Fruit fly (Drosophila melanogaster): ENCODE results near the gene Nha1.

The Nha1 gene

dm6 chr2L:6918517-6919202 is 48.5 kb upstream of the Nha1 start, which contains the start of gene nop5 (continued):
- TF ChIP-seq Dll (GFP tag; IDR thresholded peaks at IDR 0.05; ENCODE audit: partially characterized antibody) = no peak
- TF ChIP-seq CG4854 (GFP tag; optimal IDR thresholded peaks at IDR 0.05) = no peak
- peak; percentile 39 for TF ChIP-seq CG2875 (GFP tag; optimal IDR thresholded peaks at IDR 0.05)
- no peak for TF ChIP-seq Nf-YA (GFP tag; IDR thresholded peaks at IDR 0.05)
- TF ChIP-seq CG16815 (GFP tag; optimal IDR thresholded peaks at IDR 0.05) = peak; percentile 40
- no peak for TF ChIP-seq gsb (GFP tag; IDR thresholded peaks at IDR 0.05)
- peak; percentile 84 for TF ChIP-seq CG4328 (GFP tag; optimal IDR thresholded peaks at IDR 0.05)
- TF ChIP-seq CG34422 (GFP tag; IDR thresholded peaks at IDR 0.05) = peak; percentile 55; the same call in 1 of the 3 replicates
- TF ChIP-seq CG31441 (GFP tag; IDR thresholded peaks at IDR 0.05) = peak; percentile 12; the same call in 1 of the 2 replicates
- peak; percentile 72 for TF ChIP-seq nerfin-1 (tag; optimal IDR thresholded peaks at IDR 0.05)
- peak; percentile 35 for TF ChIP-seq CG2120 (GFP tag; optimal IDR thresholded peaks at IDR 0.05)
- no peak for TF ChIP-seq grn (GFP tag; optimal IDR thresholded peaks at IDR 0.05)
- no peak for TF ChIP-seq scrt (GFP tag; optimal IDR thresholded peaks at IDR 0.05)
- TF ChIP-seq CG10366 (GFP tag; IDR thresholded peaks at IDR 0.05) = no peak
- TF ChIP-seq CG7271 (tag; optimal IDR thresholded peaks at IDR 0.05) = no peak
- TF ChIP-seq al (GFP tag; IDR thresholded peaks at IDR 0.05) = 0 out of 2 replicates have a peak, but pooled peaks have one; percentile 8
- TF ChIP-seq Bgb (GFP tag; IDR thresholded peaks at IDR 0.05; ENCODE audit: partially characterized antibody) = no peak
- no peak for TF ChIP-seq eve (GFP tag; optimal IDR thresholded peaks at IDR 0.05)
- no peak for TF ChIP-seq Hr39 (optimal IDR thresholded peaks at IDR 0.05)
- TF ChIP-seq ci (GFP tag; IDR thresholded peaks at IDR 0.05) = peak; percentile 53; the same call in 2 of the 3 replicates
- TF ChIP-seq luna (GFP tag; optimal IDR thresholded peaks at IDR 0.05) = no peak
- TF ChIP-seq trem (tag; optimal IDR thresholded peaks at IDR 0.05) = peak; percentile 36
- TF ChIP-seq Chrac-16 (GFP tag; optimal IDR thresholded peaks at IDR 0.05) = peak; percentile 33
- TF ChIP-seq shn (GFP tag; optimal IDR thresholded peaks at IDR 0.05) = no peak
- TF ChIP-seq CG15479 (GFP tag; optimal IDR thresholded peaks at IDR 0.05) = no peak
- TF ChIP-seq fd64A (GFP tag; optimal IDR thresholded peaks at IDR 0.05) = no peak
- no peak for TF ChIP-seq D19A (tag; optimal IDR thresholded peaks at IDR 0.05)
- no peak for TF ChIP-seq hbn (GFP tag; IDR thresholded peaks at IDR 0.05; ENCODE audit: partially characterized antibody)
- peak; percentile 28 for TF ChIP-seq Sry-β (GFP tag; optimal IDR thresholded peaks at IDR 0.05)
- no peak for TF ChIP-seq nau (GFP tag; optimal IDR thresholded peaks at IDR 0.05)
- TF ChIP-seq CG3838 (GFP tag; optimal IDR thresholded peaks at IDR 0.05) = no peak
- TF ChIP-seq CoRest (tag; optimal IDR thresholded peaks at IDR 0.05) = peak; percentile 86
- TF ChIP-seq Fer1 (GFP tag; optimal IDR thresholded peaks at IDR 0.05) = peak; percentile 78
- TF ChIP-seq ham (GFP tag; IDR thresholded peaks at IDR 0.05) = no peak
- no peak for TF ChIP-seq jing (GFP tag; optimal IDR thresholded peaks at IDR 0.05)
- TF ChIP-seq CG7987 (GFP tag; optimal IDR thresholded peaks at IDR 0.05) = no peak
- no peak for TF ChIP-seq chm (GFP tag; IDR thresholded peaks at IDR 0.05)
- TF ChIP-seq so (GFP tag; IDR thresholded peaks at IDR 0.05) = no peak
- peak; percentile 78 for TF ChIP-seq HHEX (GFP tag; optimal IDR thresholded peaks at IDR 0.05)
- TF ChIP-seq CG11247 (GFP tag; IDR thresholded peaks at IDR 0.05) = no peak
- no peak for TF ChIP-seq Trl (optimal IDR thresholded peaks at IDR 0.05)
- TF ChIP-seq Trl (GFP tag; optimal IDR thresholded peaks at IDR 0.05) = no peak
- TF ChIP-seq CG7786 (GFP tag; optimal IDR thresholded peaks at IDR 0.05) = no peak
- no peak for TF ChIP-seq sima (GFP tag; optimal IDR thresholded peaks at IDR 0.05)
- no peak for TF ChIP-seq CTCF (GFP tag; optimal IDR thresholded peaks at IDR 0.05)
- no peak for TF ChIP-seq gcm (GFP tag; optimal IDR thresholded peaks at IDR 0.05)
- peak; percentile 50 for TF ChIP-seq CG30020 (tag; optimal IDR thresholded peaks at IDR 0.05)
- peak; percentile 44 for TF ChIP-seq ftz-f1 (GFP tag; optimal IDR thresholded peaks at IDR 0.05)
- no peak for TF ChIP-seq dan (GFP tag; IDR thresholded peaks at IDR 0.05)
- TF ChIP-seq CG4617 (GFP tag; optimal IDR thresholded peaks at IDR 0.05; ENCODE audit: borderline replicate concordance) = no peak
- no peak for TF ChIP-seq ash1 (GFP tag; optimal IDR thresholded peaks at IDR 0.05)
